Fruit fly (Drosophila melanogaster) whole organism, embryonic: ENCODE results near the gene beag.

Source experiments
- CG12071 ChIP-seq: fragments of 200-800 bp; sonication (Bioruptor generic); optimal IDR thresholded peaks from 3 replicates; lab custom pipeline; 2018; ENCODE audit warnings: missing biosample characterization, mild to moderate bottlenecking, missing genetic modification characterization
- CG12219 ChIP-seq: fragments of 200-800 bp; sonication (Bioruptor generic); optimal IDR thresholded peaks from 3 replicates; lab custom pipeline; 2018; ENCODE audit warnings: missing biosample characterization, mild to moderate bottlenecking, missing genetic modification characterization
- CG14860 ChIP-seq: fragments of 200-800 bp; sonication (Bioruptor generic); IDR thresholded peaks from 3 replicates; pipeline ENCODE4 v1.3.6; 2022; ENCODE audit warnings: missing biosample characterization, missing genetic modification characterization; ENCODE audit not compliant: partially characterized antibody
- CG15011 ChIP-seq: fragments of 200-800 bp; sonication (Bioruptor generic); optimal IDR thresholded peaks from 3 replicates; lab custom pipeline; 2018; ENCODE audit warnings: missing biosample characterization, mild to moderate bottlenecking, missing genetic modification characterization
- CG1603 ChIP-seq: fragments of 200-800 bp; sonication (Bioruptor generic); optimal IDR thresholded peaks from 2 replicates; lab custom pipeline; 2019; ENCODE audit warnings: missing biosample characterization, mild to moderate bottlenecking, missing genetic modification characterization, moderate library complexity
- CG1792 ChIP-seq: fragments of 200-800 bp; sonication (Bioruptor generic); optimal IDR thresholded peaks from 2 replicates; lab custom pipeline; 2016; ENCODE audit warnings: missing biosample characterization, missing genetic modification characterization
- CG18476 ChIP-seq: fragments of 200-800 bp; sonication (Bioruptor generic); optimal IDR thresholded peaks from 2 replicates; lab custom pipeline; 2016; ENCODE audit warnings: missing biosample characterization, mild to moderate bottlenecking, missing genetic modification characterization
- CG18599 ChIP-seq: fragments of 200-800 bp; sonication (Bioruptor generic); optimal IDR thresholded peaks from 3 replicates; lab custom pipeline; 2017; ENCODE audit warnings: missing biosample characterization, missing genetic modification characterization, mild to moderate bottlenecking, moderate library complexity, missing genetic modification reagents
- CG31224 ChIP-seq: fragments of 200-800 bp; sonication (Bioruptor generic); IDR thresholded peaks from 2 replicates; pipeline ENCODE4 v1.3.6; 2022; ENCODE audit warnings: missing biosample characterization, missing genetic modification characterization
- CG32772 ChIP-seq: fragments of 200-800 bp; sonication (Bioruptor generic); IDR thresholded peaks from 2 replicates; pipeline ENCODE4 v1.3.6; 2022; ENCODE audit warnings: missing biosample characterization, missing genetic modification characterization
- CG3726 ChIP-seq: fragments of 200-800 bp; sonication (Bioruptor generic); IDR thresholded peaks from 3 replicates; pipeline ENCODE4, ENCODE4 v1.3.6; 2022; ENCODE audit warnings: missing biosample characterization, missing genetic modification characterization
- CG3838 ChIP-seq: fragments of 200-800 bp; sonication (Bioruptor generic); optimal IDR thresholded peaks from 3 replicates; lab custom pipeline; 2016; ENCODE audit warnings: missing biosample characterization, missing genetic modification characterization
- CG4328 ChIP-seq: fragments of 200-800 bp; sonication (Bioruptor generic); optimal IDR thresholded peaks from 3 replicates; lab custom pipeline; 2017; ENCODE audit warnings: missing biosample characterization, missing genetic modification reagents, missing genetic modification characterization
- CG4820 ChIP-seq: fragments of 200-800 bp; sonication (Bioruptor generic); optimal IDR thresholded peaks from 3 replicates; lab custom pipeline; 2016; ENCODE audit warnings: missing biosample characterization, missing genetic modification characterization
- CG5245 ChIP-seq: fragments of 200-800 bp; sonication (Bioruptor generic); optimal IDR thresholded peaks from 3 replicates; lab custom pipeline; 2016; ENCODE audit warnings: missing biosample characterization, missing genetic modification characterization
- CG7271 ChIP-seq: fragments of 200-800 bp; sonication (Bioruptor generic); optimal IDR thresholded peaks from 2 replicates; lab custom pipeline; 2018; ENCODE audit warnings: missing biosample characterization, mild to moderate bottlenecking, missing genetic modification characterization, moderate library complexity
- CG7987 ChIP-seq: fragments of 200-800 bp; sonication (Bioruptor generic); optimal IDR thresholded peaks from 2 replicates; lab custom pipeline; 2018; ENCODE audit warnings: missing biosample characterization, mild to moderate bottlenecking, missing genetic modification characterization, moderate library complexity
- CG9876 ChIP-seq: fragments of 200-800 bp; sonication (Bioruptor generic); optimal IDR thresholded peaks from 2 replicates; lab custom pipeline; 2016; ENCODE audit warnings: missing biosample characterization, missing genetic modification characterization
- CHES-1-like ChIP-seq: fragments of 200-800 bp; sonication (Bioruptor generic); optimal IDR thresholded peaks from 2 replicates; lab custom pipeline; 2016; ENCODE audit warnings: missing biosample characterization, missing genetic modification characterization
- CrebB ChIP-seq: fragments of 200-800 bp; sonication (Bioruptor generic); optimal IDR thresholded peaks from 3 replicates; lab custom pipeline; 2018; ENCODE audit warnings: missing biosample characterization, mild to moderate bottlenecking, missing genetic modification characterization
- D19B ChIP-seq: fragments of 200-800 bp; sonication (Bioruptor generic); optimal IDR thresholded peaks from 2 replicates; lab custom pipeline; 2017; ENCODE audit warnings: missing biosample characterization, mild to moderate bottlenecking, missing genetic modification characterization
- Fer3 ChIP-seq: fragments of 200-800 bp; sonication (Bioruptor generic); optimal IDR thresholded peaks from 2 replicates; lab custom pipeline; 2018; ENCODE audit warnings: missing biosample characterization, mild to moderate bottlenecking, missing genetic modification characterization, moderate library complexity
- H15 ChIP-seq: fragments of 200-800 bp; sonication (Bioruptor generic); IDR thresholded peaks from 3 replicates; pipeline ENCODE4 v1.3.6; 2022; ENCODE audit warnings: missing biosample characterization, missing genetic modification characterization
- H2.0 ChIP-seq: fragments of 200-800 bp; sonication (Bioruptor generic); IDR thresholded peaks from 2 replicates; pipeline ENCODE4 v1.3.6; 2022; ENCODE audit warnings: missing biosample characterization, missing genetic modification characterization
- Neu2 ChIP-seq: fragments of 200-800 bp; sonication (Bioruptor generic); optimal IDR thresholded peaks from 3 replicates; lab custom pipeline; 2016; ENCODE audit warnings: missing biosample characterization, missing genetic modification characterization, borderline replicate concordance
- Opbp ChIP-seq: fragments of 200-800 bp; sonication (Bioruptor generic); IDR thresholded peaks from 3 replicates; pipeline ENCODE4 v1.3.6; 2022; ENCODE audit warnings: missing biosample characterization, missing genetic modification characterization; ENCODE audit not compliant: partially characterized antibody
- Spps ChIP-seq: fragments of 200-800 bp; sonication (Bioruptor generic); optimal IDR thresholded peaks from 2 replicates; lab custom pipeline; 2018; ENCODE audit warnings: missing biosample characterization, mild to moderate bottlenecking, missing genetic modification characterization
- Vsx1 ChIP-seq: fragments of 200-800 bp; sonication (Bioruptor generic); optimal IDR thresholded peaks from 2 replicates; lab custom pipeline; 2017; ENCODE audit warnings: missing biosample characterization, mild to moderate bottlenecking, missing genetic modification characterization, missing genetic modification reagents
- amos ChIP-seq: fragments of 200-800 bp; sonication (Bioruptor generic); IDR thresholded peaks from 2 replicates; pipeline ENCODE4 v1.3.6; 2022; ENCODE audit warnings: missing biosample characterization, missing genetic modification characterization; ENCODE audit not compliant: partially characterized antibody
- ato ChIP-seq: fragments of 200-800 bp; sonication (Bioruptor generic); IDR thresholded peaks from 2 replicates; pipeline ENCODE4 v1.3.6; 2022; ENCODE audit warnings: missing biosample characterization, missing genetic modification characterization; ENCODE audit not compliant: partially characterized antibody
- bowl ChIP-seq: fragments of 200-800 bp; sonication (Bioruptor generic); IDR thresholded peaks from 2 replicates; pipeline ENCODE4 v1.3.6; 2022; ENCODE audit warnings: missing biosample characterization, missing genetic modification characterization
- cad ChIP-seq: fragments of >200 bp; optimal IDR thresholded peaks from 2 replicates; lab custom pipeline; 2017; ENCODE audit warnings: missing biosample characterization, missing genetic modification characterization
- disco-r ChIP-seq: fragments of 200-800 bp; sonication (Bioruptor generic); optimal IDR thresholded peaks from 2 replicates; lab custom pipeline; 2016; ENCODE audit warnings: missing biosample characterization, missing genetic modification characterization
- dpn ChIP-seq, 2 experiments: fragments of 200-800 bp; sonication (Bioruptor generic); optimal IDR thresholded peaks; 3 replicates each; lab custom pipeline; 2016; ENCODE audit warnings: missing biosample characterization in 2 of 2, missing genetic modification characterization in 2 of 2
- dysf ChIP-seq: fragments of 200-800 bp; sonication (Bioruptor generic); IDR thresholded peaks from 3 replicates; pipeline ENCODE4 v1.3.6; 2022; ENCODE audit warnings: missing biosample characterization, missing genetic modification characterization
- eve ChIP-seq, 2 experiments: fragments of >200 bp; optimal IDR thresholded peaks; 2 replicates each; lab custom pipeline; 2017; ENCODE audit warnings: missing biosample characterization in 2 of 2, missing genetic modification characterization in 2 of 2
- exex ChIP-seq: fragments of 200-800 bp; sonication (Bioruptor generic); optimal IDR thresholded peaks from 4 replicates; lab custom pipeline; 2018; ENCODE audit warnings: missing biosample characterization, mild to moderate bottlenecking, missing genetic modification characterization, moderate library complexity
- hb ChIP-seq: fragments of 200-800 bp; sonication (Bioruptor generic); IDR thresholded peaks from 3 replicates; pipeline ENCODE4 v1.3.6; 2022; ENCODE audit warnings: missing biosample characterization, missing genetic modification characterization; ENCODE audit not compliant: partially characterized antibody
- kay ChIP-seq: fragments of 200-800 bp; sonication (Bioruptor generic); optimal IDR thresholded peaks from 2 replicates; lab custom pipeline; 2016; ENCODE audit warnings: missing biosample characterization, missing genetic modification characterization
- knrl ChIP-seq: fragments of 200-800 bp; sonication (Bioruptor generic); IDR thresholded peaks from 3 replicates; pipeline ENCODE4 v1.3.6; 2022; ENCODE audit warnings: missing biosample characterization, missing genetic modification characterization; ENCODE audit not compliant: partially characterized antibody
- onecut ChIP-seq: fragments of 200-800 bp; sonication (Bioruptor generic); IDR thresholded peaks from 2 replicates; pipeline ENCODE4 v1.3.6; 2022; ENCODE audit warnings: missing biosample characterization, missing genetic modification characterization
- pita ChIP-seq: fragments of 200-800 bp; sonication (Bioruptor generic); optimal IDR thresholded peaks from 2 replicates; lab custom pipeline; 2017; ENCODE audit warnings: missing biosample characterization, mild to moderate bottlenecking, missing genetic modification characterization
- pnt ChIP-seq: fragments of 200-800 bp; sonication (Bioruptor generic); optimal IDR thresholded peaks from 3 replicates; lab custom pipeline; 2016; ENCODE audit warnings: missing biosample characterization, missing genetic modification characterization
- pzg ChIP-seq: fragments of 200-800 bp; sonication (Bioruptor generic); optimal IDR thresholded peaks from 3 replicates; lab custom pipeline; 2018; ENCODE audit warnings: missing biosample characterization, mild to moderate bottlenecking, missing genetic modification characterization, moderate library complexity
- sna ChIP-seq: fragments of 200-800 bp; sonication (Bioruptor generic); IDR thresholded peaks from 2 replicates; pipeline ENCODE4 v1.3.6; 2022; ENCODE audit warnings: missing biosample characterization, missing genetic modification characterization; ENCODE audit not compliant: partially characterized antibody
- tio ChIP-seq: fragments of 200-800 bp; sonication (Bioruptor generic); optimal IDR thresholded peaks from 2 replicates; lab custom pipeline; 2017; ENCODE audit warnings: missing biosample characterization, missing genetic modification characterization, inconsistent platforms
- trh ChIP-seq: fragments of 200-800 bp; sonication (Bioruptor generic); optimal IDR thresholded peaks from 2 replicates; lab custom pipeline; 2016; ENCODE audit warnings: missing biosample characterization, missing genetic modification characterization
- vfl ChIP-seq: fragments of 200-800 bp; sonication (Bioruptor generic); optimal IDR thresholded peaks from 2 replicates; lab custom pipeline; 2016; ENCODE audit warnings: missing biosample characterization, missing genetic modification characterization
- wor ChIP-seq: fragments of 200-800 bp; sonication (Bioruptor generic); IDR thresholded peaks from 2 replicates; pipeline ENCODE4 v1.3.6; 2022; ENCODE audit warnings: missing biosample characterization, missing genetic modification characterization

beag gene

DNA sequence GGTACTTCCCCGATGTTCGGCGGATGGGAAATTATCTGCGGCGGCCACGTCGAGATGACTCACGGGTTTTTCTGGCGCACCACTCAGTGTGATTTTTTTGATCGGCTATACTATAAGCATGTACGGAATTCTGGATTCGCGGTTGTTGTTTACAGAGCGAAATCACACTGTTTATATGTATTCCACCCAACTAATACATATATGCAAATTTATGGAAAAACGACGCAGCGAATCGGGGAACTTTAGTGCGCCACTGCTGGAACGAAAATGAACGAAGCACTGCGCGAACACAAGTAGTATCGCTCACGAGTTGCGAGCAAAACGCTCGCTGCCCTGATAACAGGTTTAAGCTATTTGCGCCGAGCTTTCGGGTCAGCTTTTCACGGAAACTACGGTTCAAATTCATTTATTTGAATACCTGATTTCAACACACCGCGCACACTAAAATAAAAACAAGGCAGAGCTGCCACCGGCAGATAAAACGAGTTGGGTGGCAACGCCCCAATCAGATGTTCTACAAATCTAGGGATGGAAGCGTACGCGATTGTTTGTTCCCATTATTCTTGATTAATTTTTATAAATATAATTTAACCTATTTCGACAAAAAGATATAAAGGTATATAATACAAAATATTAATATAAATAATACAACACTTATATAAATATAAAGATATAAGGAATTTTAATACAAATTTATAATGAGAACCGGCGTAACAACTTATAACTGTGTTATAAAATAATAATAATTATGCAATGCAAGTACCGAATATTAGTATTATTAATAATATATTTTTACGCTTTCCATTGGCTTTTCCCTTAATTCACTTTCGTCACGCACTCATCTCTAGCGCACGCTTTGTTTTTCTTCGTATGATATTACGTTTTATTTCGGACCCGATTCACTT lies 17.1 kb downstream of the beag start, which contains the start of gene Rel (continued):
- peak; percentile 68 for TF ChIP-seq CG4328 (GFP tag; lab: Kevin White, UChicago)
- TF ChIP-seq CG14860 (GFP tag; lab: Robert Waterston, UW): no peak
- TF ChIP-seq sna: no peak
- peak; percentile 41 for TF ChIP-seq CHES-1-like
- no peak for TF ChIP-seq CG1792 (GFP tag; lab: Kevin White, UChicago)
- TF ChIP-seq bowl (GFP tag; lab: Robert Waterston, UW): no peak
- no peak for TF ChIP-seq CG15011 (GFP tag; lab: Kevin White, UChicago)
- TF ChIP-seq CG7987: peak; percentile 31
- no peak for TF ChIP-seq CG18476 (GFP tag; lab: Kevin White, UChicago)
- no peak for TF ChIP-seq pita (GFP tag; lab: Kevin White, UChicago)
- no peak for TF ChIP-seq ato (GFP tag; lab: Robert Waterston, UW)
- TF ChIP-seq CG18599 (GFP tag; lab: Kevin White, UChicago): peak; percentile 70
- TF ChIP-seq CG5245 (GFP tag; lab: Kevin White, UChicago): peak; percentile 45
- no peak for TF ChIP-seq eve (GFP tag; optimal IDR thresholded peaks at IDR 0.05; lab: Kevin White, UChicago)
- peak; percentile 43 for TF ChIP-seq tio (GFP tag; lab: Kevin White, UChicago)
- peak; percentile 40 for TF ChIP-seq CG1603 (tag; lab: Kevin White, UChicago)
- TF ChIP-seq D19B (GFP tag; lab: Kevin White, UChicago): peak; percentile 54
- no peak for TF ChIP-seq vfl (GFP tag; lab: Kevin White, UChicago)
- no peak for TF ChIP-seq dysf (GFP tag; lab: Robert Waterston, UW)
- no peak for TF ChIP-seq CG12219 (GFP tag; lab: Kevin White, UChicago)
- no peak for TF ChIP-seq pnt (GFP tag; lab: Kevin White, UChicago)
- TF ChIP-seq CG3726 (GFP tag; lab: Robert Waterston, UW): no peak
- peak; percentile 67 for TF ChIP-seq pzg (GFP tag; lab: Kevin White, UChicago)
- no peak for TF ChIP-seq CG3838 (GFP tag; lab: Kevin White, UChicago)
- TF ChIP-seq CG9876: no peak
- TF ChIP-seq Opbp (GFP tag; lab: Robert Waterston, UW): no peak
- no peak for TF ChIP-seq CG31224 (GFP tag; lab: Robert Waterston, UW)
- TF ChIP-seq trh (GFP tag; lab: Kevin White, UChicago): no peak
- TF ChIP-seq Neu2: no peak
- TF ChIP-seq Spps (tag; lab: Kevin White, UChicago): peak; percentile 32
- TF ChIP-seq CG12071: peak; percentile 59
- no peak for TF ChIP-seq knrl (GFP tag; lab: Robert Waterston, UW)
- TF ChIP-seq cad: no peak
- TF ChIP-seq disco-r (GFP tag; lab: Kevin White, UChicago): no peak
- TF ChIP-seq dpn (GFP tag; optimal IDR thresholded peaks at IDR 0.05; lab: Kevin White, UChicago): peak in 1 of 2 experiments; percentile 62
- TF ChIP-seq hb (GFP tag; lab: Robert Waterston, UW): no peak
- TF ChIP-seq H2.0 (GFP tag; lab: Robert Waterston, UW): no peak
- no peak for TF ChIP-seq CG32772 (GFP tag; lab: Robert Waterston, UW)
- TF ChIP-seq amos (GFP tag; lab: Robert Waterston, UW): no peak
- peak; percentile 42 for TF ChIP-seq CG4820 (GFP tag; lab: Kevin White, UChicago)
- no peak for TF ChIP-seq onecut (GFP tag; lab: Robert Waterston, UW)
- peak; percentile 82 for TF ChIP-seq kay
- TF ChIP-seq CG7271 (tag; lab: Kevin White, UChicago): peak; percentile 64
- TF ChIP-seq CrebB (tag; lab: Kevin White, UChicago): peak; percentile 67
- no peak for TF ChIP-seq H15 (GFP tag; lab: Robert Waterston, UW)
- TF ChIP-seq exex (tag; lab: Kevin White, UChicago): peak; percentile 35
- TF ChIP-seq Fer3 (tag; lab: Kevin White, UChicago): peak; percentile 52
- no peak for TF ChIP-seq wor
- peak; percentile 28 for TF ChIP-seq Vsx1
